Worm (Caenorhabditis elegans) whole organism, young adult: ENCODE results near the gene srt-33.

ENCODE experiments used
- Y79H2A.3 ChIP-seq: fragments of 200-800 bp; sonication (Bioruptor generic); conservative IDR thresholded peaks from 2 replicates; pipeline ENCODE4 v1.3.6; 2022; ENCODE audit warnings: missing genetic modification reagents, missing genetic modification characterization, missing compliant biosample characterization
- ama-1 ChIP-seq, 3 experiments: fragments of 150-350 bp in 1 of 3; sonication (generic microtip) in 2 of 3; optimal IDR thresholded peaks; 2 replicates each; lab custom pipeline; 2014 to 2018; ENCODE audit warnings: missing biosample characterization in 2 of 3, missing genetic modification characterization in 2 of 3, missing genetic modification reagents in 2 of 3
- aptf-3 ChIP-seq: fragments of 200-800 bp; sonication (Bioruptor generic); IDR thresholded peaks from 2 replicates; pipeline ENCODE4 v1.3.6; 2022; ENCODE audit warnings: missing genetic modification characterization, missing compliant biosample characterization
- dpl-1 ChIP-seq: fragments of 150-350 bp; optimal IDR thresholded peaks from 2 replicates; lab custom pipeline; 2014; ENCODE audit warnings: missing biosample characterization, missing genetic modification reagents, missing genetic modification characterization
- hsf-1 ChIP-seq: fragments of 200-800 bp; sonication (Bioruptor generic); IDR thresholded peaks from 2 replicates; pipeline ENCODE4 v1.3.6; 2022; ENCODE audit warnings: missing genetic modification reagents, missing genetic modification characterization, missing compliant biosample characterization
- lir-1 ChIP-seq: fragments of 200-800 bp; sonication (Bioruptor generic); conservative IDR thresholded peaks from 2 replicates; pipeline ENCODE4 v1.3.6; 2022; ENCODE audit warnings: missing genetic modification reagents, missing genetic modification characterization, missing compliant biosample characterization
- mxl-1 ChIP-seq: sonication (generic microtip); optimal IDR thresholded peaks from 2 replicates; lab custom pipeline; 2016; ENCODE audit warnings: missing genetic modification characterization, missing compliant biosample characterization
- nfya-1 ChIP-seq: sonication (generic microtip); optimal IDR thresholded peaks from 2 replicates; lab custom pipeline; 2017; ENCODE audit warnings: antibody characterized with exemption, missing compliant biosample characterization, missing genetic modification characterization, borderline replicate concordance; ENCODE audit not compliant: insufficient read depth
- nhr-179 ChIP-seq: sonication (generic microtip); optimal IDR thresholded peaks from 2 replicates; lab custom pipeline; 2016; ENCODE audit warnings: mild to moderate bottlenecking, missing genetic modification characterization, missing compliant biosample characterization
- nhr-80 ChIP-seq: sonication (generic microtip); optimal IDR thresholded peaks from 2 replicates; lab custom pipeline; 2016; ENCODE audit warnings: missing genetic modification characterization, missing compliant biosample characterization

DNA sequence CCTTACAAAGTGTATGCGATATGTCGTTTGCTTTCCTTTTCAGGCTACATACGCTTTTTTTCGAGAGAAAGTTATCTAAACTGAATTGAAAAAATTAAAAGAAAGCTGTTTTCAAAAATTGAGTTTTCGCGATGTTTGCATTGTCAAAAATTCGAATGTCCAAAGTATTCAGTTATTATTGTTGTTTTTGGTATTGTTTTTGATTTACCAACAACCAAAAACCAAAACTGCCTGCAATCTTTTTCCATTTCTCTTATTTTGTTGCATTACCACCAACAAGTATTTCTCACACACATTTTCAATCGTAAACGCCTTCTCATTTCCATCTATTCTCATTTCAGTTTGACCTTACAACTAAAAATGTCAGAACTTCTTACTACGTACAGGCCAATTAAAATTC is 49.1 kb upstream of the srt-33 start, which contains the start of gene pepm-1:
- no peak for TF ChIP-seq mxl-1 (tag; lab: Kevin White, UChicago)
- TF ChIP-seq aptf-3 (GFP tag; lab: Robert Waterston, UW): no peak
- TF ChIP-seq hsf-1: no peak
- no peak for TF ChIP-seq lir-1 (GFP tag; lab: Robert Waterston, UW)
- no peak for TF ChIP-seq dpl-1 (GFP tag; lab: Kevin White, UChicago)
- TF ChIP-seq nhr-80 (tag; lab: Kevin White, UChicago): no peak
- no peak for TF ChIP-seq nhr-179 (tag; lab: Kevin White, UChicago)
- TF ChIP-seq Y79H2A.3 (GFP tag; lab: Robert Waterston, UW): no peak
- no peak for TF ChIP-seq nfya-1 (tag; lab: Kevin White, UChicago)
- no peak for TF ChIP-seq ama-1 (optimal IDR thresholded peaks at IDR 0.05; lab: Kevin White, UChicago)
- no peak for TF ChIP-seq ama-1 (GFP tag; optimal IDR thresholded peaks at IDR 0.05; lab: Kevin White, UChicago)
